Worm (Caenorhabditis elegans): ENCODE measurements around the gene C23G10.10.

The C23G10.10 gene

DNA sequence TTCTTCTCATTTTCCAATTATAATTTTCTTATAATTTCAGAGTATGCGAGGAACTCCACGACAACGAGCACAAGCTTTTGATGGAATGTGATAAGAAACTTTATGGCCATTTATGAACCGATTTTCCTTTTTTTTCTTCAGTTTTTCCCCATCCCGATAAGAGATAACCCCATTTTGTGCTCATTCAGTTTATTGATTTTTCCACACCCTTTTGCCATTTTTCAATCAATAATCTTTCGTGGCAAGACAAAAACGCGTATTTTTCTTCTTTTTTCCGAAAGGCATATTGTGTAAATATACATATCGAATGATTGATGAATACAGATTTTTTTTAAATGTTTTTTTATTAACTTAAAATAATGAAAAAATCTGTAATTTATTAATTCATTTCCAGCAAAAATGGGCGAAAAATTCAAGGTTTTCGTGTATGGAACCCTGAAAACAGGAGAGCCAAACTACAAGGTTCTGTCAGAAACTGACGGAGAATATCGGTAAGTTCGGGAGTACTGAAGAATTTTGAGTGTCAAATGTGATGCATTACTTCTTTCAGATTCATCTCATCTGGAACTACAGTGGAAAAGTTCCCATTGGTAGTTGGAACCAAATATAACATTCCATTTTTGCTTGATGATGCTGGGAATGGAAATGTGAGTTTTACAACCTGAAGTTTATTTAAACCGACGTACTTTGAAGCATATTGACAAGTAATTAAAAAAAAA lies 49.4 kb downstream of the C23G10.10 start, which contains the start of gene F42A10.9:
Gene F42A10.9 (plus strand): TSS at position 321 of the 719 bp plus-strand sequence.
- TF ChIP-seq mep-1 (tag; optimal IDR thresholded peaks at IDR 0.05) (no peak), nhr-237 (tag; optimal IDR thresholded peaks at IDR 0.05) (no peak), pha-4 (tag; optimal IDR thresholded peaks at IDR 0.05) (no peak), ceh-83 (GFP tag; optimal IDR thresholded peaks at IDR 0.05) (no peak), lin-13 (tag; optimal IDR thresholded peaks at IDR 0.05) (no peak), lin-32 (GFP tag; optimal IDR thresholded peaks at IDR 0.05) (no peak), nhr-2 (tag; optimal IDR thresholded peaks at IDR 0.05) (no peak), elt-3 (tag; optimal IDR thresholded peaks at IDR 0.05) (no peak)

DNA sequence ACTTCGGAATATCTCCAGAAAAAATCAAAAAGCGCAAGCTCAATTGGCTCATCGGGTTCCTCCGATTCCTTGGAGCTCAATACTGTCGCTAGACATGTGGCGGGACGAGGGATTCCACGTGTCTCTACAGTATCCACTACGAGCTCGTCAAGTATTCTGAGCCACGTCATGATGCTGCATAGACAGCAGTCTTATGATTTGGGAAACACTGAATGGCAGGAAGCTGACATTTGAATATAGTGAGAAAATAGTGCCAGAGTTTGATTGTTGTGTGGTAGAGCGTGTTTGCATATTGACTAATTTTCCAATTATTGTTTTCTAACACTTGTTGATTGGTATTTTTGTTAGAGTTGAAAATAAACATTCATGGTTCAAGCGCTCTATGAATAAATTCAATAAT lies 50.4 kb downstream of the C23G10.10 start:
- TF ChIP-seq ceh-39 (tag; optimal IDR thresholded peaks at IDR 0.05) (no peak), unc-62 (GFP tag; optimal IDR thresholded peaks at IDR 0.05) (no peak), nhr-2 (tag; optimal IDR thresholded peaks at IDR 0.05) (no peak), ham-2 (GFP tag; optimal IDR thresholded peaks at IDR 0.05) (no peak), drap-1 (GFP tag; optimal IDR thresholded peaks at IDR 0.05) (no peak), blmp-1 (tag; optimal IDR thresholded peaks at IDR 0.05) (no peak), zip-8 (tag; optimal IDR thresholded peaks at IDR 0.05) (no peak), ceh-43 (GFP tag; optimal IDR thresholded peaks at IDR 0.05) (no peak), flh-1 (GFP tag; optimal IDR thresholded peaks at IDR 0.05) (no peak), unc-120 (tag; optimal IDR thresholded peaks at IDR 0.05; ENCODE audit: poor library complexity, severe bottlenecking) (no peak), ztf-11 (tag; optimal IDR thresholded peaks at IDR 0.05) (no peak), M03D4.4 (tag; optimal IDR thresholded peaks at IDR 0.05) (no peak), sptf-1 (tag; optimal IDR thresholded peaks at IDR 0.05) (no peak), snpc-4 (tag; optimal IDR thresholded peaks at IDR 0.05) (no peak), unc-39 (tag; optimal IDR thresholded peaks at IDR 0.05) (no peak), bed-3 (GFP tag; optimal IDR thresholded peaks at IDR 0.05) (no peak)

All from whole organism, mixed stage, embryonic.